Worm (Caenorhabditis elegans) whole organism, L2 larva: Measurements from ENCODE around the gene skn-1.

ENCODE experiments used
- C34F6.9 ChIP-seq: fragments of 150-350 bp; optimal IDR thresholded peaks from 2 replicates; lab custom pipeline; 2014; ENCODE audit warnings: missing biosample characterization, missing genetic modification characterization
- R02D3.7 ChIP-seq: fragments of 150-350 bp; optimal IDR thresholded peaks from 2 replicates; lab custom pipeline; 2014; ENCODE audit warnings: missing biosample characterization, missing genetic modification characterization
- blmp-1 ChIP-seq: sonication (generic microtip); optimal IDR thresholded peaks from 2 replicates; lab custom pipeline; 2017; ENCODE audit warnings: missing genetic modification characterization, mild to moderate bottlenecking, missing compliant biosample characterization, antibody characterized with exemption, moderate library complexity; ENCODE audit not compliant: insufficient read depth
- ceh-16 ChIP-seq: fragments of 150-350 bp; optimal IDR thresholded peaks from 2 replicates; lab custom pipeline; 2014; ENCODE audit warnings: missing biosample characterization, missing genetic modification characterization
- ceh-82 ChIP-seq: fragments of 150-350 bp; optimal IDR thresholded peaks from 2 replicates; lab custom pipeline; 2014; ENCODE audit warnings: missing biosample characterization, missing genetic modification characterization
- elt-1 ChIP-seq: fragments of 150-350 bp; optimal IDR thresholded peaks from 2 replicates; lab custom pipeline; 2014; ENCODE audit warnings: missing biosample characterization, missing genetic modification characterization
- mab-5 ChIP-seq: fragments of 150-350 bp; optimal IDR thresholded peaks from 2 replicates; lab custom pipeline; 2014; ENCODE audit warnings: missing biosample characterization, missing genetic modification characterization
- mdl-1 ChIP-seq, 2 experiments: fragments of 150-350 bp in 1 of 2; sonication (generic microtip) in 1 of 2; optimal IDR thresholded peaks; 2 replicates each; lab custom pipeline; 2017; ENCODE audit warnings: missing biosample characterization in 2 of 2, missing genetic modification characterization in 2 of 2
- nhr-10 ChIP-seq: sonication (generic microtip); optimal IDR thresholded peaks from 2 replicates; lab custom pipeline; 2017; ENCODE audit warnings: missing biosample characterization, missing genetic modification characterization
- nhr-237 ChIP-seq: fragments of 150-350 bp; optimal IDR thresholded peaks from 2 replicates; lab custom pipeline; 2014; ENCODE audit warnings: missing biosample characterization, missing genetic modification characterization
- nhr-77 ChIP-seq: fragments of 150-350 bp; optimal IDR thresholded peaks from 2 replicates; lab custom pipeline; 2014; ENCODE audit warnings: missing biosample characterization, missing genetic modification characterization
- snpc-4 ChIP-seq: fragments of 150-350 bp; optimal IDR thresholded peaks from 2 replicates; lab custom pipeline; 2014; ENCODE audit warnings: missing biosample characterization, missing genetic modification characterization
- unc-55 ChIP-seq: fragments of 150-350 bp; sonication (generic microtip); optimal IDR thresholded peaks from 3 replicates; lab custom pipeline; 2014; ENCODE audit warnings: missing biosample characterization, missing genetic modification reagents, missing genetic modification characterization
- ztf-11 ChIP-seq: sonication (generic microtip); optimal IDR thresholded peaks from 2 replicates; lab custom pipeline; 2017; ENCODE audit warnings: missing biosample characterization, missing genetic modification characterization

DNA sequence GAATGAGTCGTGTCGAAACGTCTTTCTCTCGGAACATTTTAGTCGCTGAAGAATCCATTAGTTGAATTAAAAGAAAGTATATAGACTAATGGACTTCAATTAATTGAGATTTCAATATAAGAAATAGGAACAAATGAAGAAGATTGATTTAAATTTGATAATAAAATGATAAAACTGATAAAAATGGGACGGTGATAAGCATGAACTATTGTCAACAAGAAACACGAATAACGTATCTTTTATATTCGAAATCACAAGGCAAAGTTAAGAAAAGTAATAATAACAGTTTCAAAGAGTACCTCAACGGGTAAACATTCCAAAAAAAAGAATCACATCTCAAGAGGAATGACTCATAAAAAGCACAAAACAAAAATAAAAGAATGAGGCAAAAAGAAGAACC, 9.3 kb upstream of the skn-1 start, which contains the start of gene T19E7.6:
- TF ChIP-seq unc-55: no peak
- TF ChIP-seq ceh-16 (tag; lab: Kevin White, UChicago): no peak
- TF ChIP-seq ztf-11 (tag; lab: Kevin White, UChicago): no peak
- no peak for TF ChIP-seq R02D3.7 (tag; lab: Kevin White, UChicago)
- TF ChIP-seq C34F6.9 (tag; lab: Kevin White, UChicago): no peak
- TF ChIP-seq elt-1: no peak
- no peak for TF ChIP-seq nhr-237 (tag; lab: Kevin White, UChicago)
- no peak for TF ChIP-seq mdl-1 (tag; optimal IDR thresholded peaks at IDR 0.05; lab: Kevin White, UChicago)
- TF ChIP-seq snpc-4 (tag; lab: Kevin White, UChicago): no peak
- no peak for TF ChIP-seq blmp-1 (tag; lab: Kevin White, UChicago)
- no peak for TF ChIP-seq ceh-82 (tag; lab: Kevin White, UChicago)
- no peak for TF ChIP-seq nhr-10 (tag; lab: Kevin White, UChicago)
- no peak for TF ChIP-seq nhr-77
- no peak for TF ChIP-seq mab-5 (tag; lab: Kevin White, UChicago)
